Fruit fly (Drosophila melanogaster) whole organism, adult: Measurements from ENCODE around the gene Antp.

Experiments used
- CG12768 ChIP-seq: fragments of 200-800 bp; sonication (Bioruptor generic); optimal IDR thresholded peaks from 2 replicates; lab custom pipeline; 2017; ENCODE audit warnings: missing biosample characterization, missing genetic modification characterization, mild to moderate bottlenecking, moderate library complexity, missing genetic modification reagents
- CG33017 ChIP-seq: fragments of 200-800 bp; sonication (Bioruptor generic); optimal IDR thresholded peaks from 2 replicates; lab custom pipeline; 2018; ENCODE audit warnings: missing biosample characterization, mild to moderate bottlenecking, missing genetic modification characterization, moderate library complexity
- Mnt ChIP-seq: fragments of 200-800 bp; sonication (Bioruptor generic); optimal IDR thresholded peaks from 2 replicates; lab custom pipeline; 2016; ENCODE audit warnings: missing biosample characterization, mild to moderate bottlenecking, missing genetic modification characterization
- kay ChIP-seq: fragments of 200-800 bp; sonication (Bioruptor generic); peaks from one replicate; lab custom pipeline; 2016; ENCODE audit warnings: missing biosample characterization, missing genetic modification characterization, borderline replicate concordance

DNA sequence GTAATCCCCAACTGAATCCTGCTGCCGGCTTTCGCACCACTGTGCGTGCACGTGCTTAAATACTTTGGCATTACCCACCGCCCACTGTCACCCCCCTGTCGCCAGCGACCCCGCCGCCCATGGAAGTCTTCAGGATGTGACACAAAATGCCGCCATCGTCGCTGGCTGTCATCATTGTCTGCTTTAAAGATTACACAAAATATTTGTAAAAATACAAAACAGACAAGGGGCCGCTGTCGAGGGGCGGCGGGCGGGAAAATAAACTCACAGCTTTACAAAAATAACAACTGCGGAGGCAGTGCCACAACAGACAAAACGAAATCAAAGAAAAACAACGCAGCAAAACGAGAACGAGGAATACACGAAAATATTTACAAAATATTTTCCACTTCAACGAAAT, 80.8 kb downstream of the Antp start:
- TF ChIP-seq kay (GFP tag; lab: Kevin White, UChicago) (no peak), Mnt (GFP tag; lab: Kevin White, UChicago) (no peak), CG33017 (tag; lab: Kevin White, UChicago) (no peak), CG12768 (GFP tag; lab: Kevin White, UChicago) (no peak)
